Worm (Caenorhabditis elegans) whole organism, young adult: Measurements from ENCODE around the gene nhr-90.

ENCODE experiments used
- B0019.2 ChIP-seq: fragments of 200-800 bp; sonication (Bioruptor generic); conservative IDR thresholded peaks from 2 replicates; pipeline ENCODE4 v1.3.6; 2022; ENCODE audit warnings: missing genetic modification reagents, missing genetic modification characterization, missing compliant biosample characterization
- F23B12.7 ChIP-seq: sonication (generic microtip); optimal IDR thresholded peaks from 2 replicates; lab custom pipeline; 2017; ENCODE audit warnings: missing genetic modification characterization, mild to moderate bottlenecking, missing compliant biosample characterization, antibody characterized with exemption, moderate library complexity; ENCODE audit not compliant: insufficient read depth
- F37B4.10 ChIP-seq: fragments of 200-800 bp; sonication (Bioruptor generic); IDR thresholded peaks from 2 replicates; pipeline ENCODE4 v1.3.6; 2022; ENCODE audit warnings: missing genetic modification characterization, missing compliant biosample characterization
- F57C9.4 ChIP-seq: sonication (generic microtip); optimal IDR thresholded peaks from 2 replicates; lab custom pipeline; 2017; ENCODE audit warnings: mild to moderate bottlenecking, missing genetic modification characterization, missing compliant biosample characterization
- ZK185.1 ChIP-seq: sonication (generic microtip); optimal IDR thresholded peaks from 2 replicates; lab custom pipeline; 2016; ENCODE audit warnings: mild to moderate bottlenecking, missing genetic modification characterization, missing compliant biosample characterization; ENCODE audit not compliant: poor library complexity, severe bottlenecking
- attf-6 ChIP-seq: fragments of 200-800 bp; sonication (Bioruptor generic); IDR thresholded peaks from 2 replicates; pipeline ENCODE4 v1.3.6; 2022; ENCODE audit warnings: missing genetic modification reagents, missing genetic modification characterization, missing compliant biosample characterization
- ccch-3 ChIP-seq: fragments of 200-800 bp; sonication (Bioruptor generic); optimal IDR thresholded peaks from 2 replicates; lab custom pipeline; 2018; ENCODE audit warnings: mild to moderate bottlenecking, missing genetic modification characterization, missing compliant biosample characterization
- cebp-2 ChIP-seq: fragments of 200-800 bp; sonication (Bioruptor generic); IDR thresholded peaks from 2 replicates; pipeline ENCODE4 v1.3.6; 2022; ENCODE audit warnings: missing genetic modification characterization, missing compliant biosample characterization
- ceh-58 ChIP-seq: fragments of 200-800 bp; sonication (Bioruptor generic); IDR thresholded peaks from 2 replicates; pipeline ENCODE4 v1.3.6; 2022; ENCODE audit warnings: missing genetic modification characterization, missing compliant biosample characterization
- ceh-91 ChIP-seq: fragments of 200-800 bp; sonication (Bioruptor generic); IDR thresholded peaks from 2 replicates; pipeline ENCODE4 v1.3.6; 2022; ENCODE audit warnings: missing genetic modification reagents, missing genetic modification characterization, missing compliant biosample characterization
- chd-7 ChIP-seq: sonication (generic microtip); optimal IDR thresholded peaks from 2 replicates; lab custom pipeline; 2016; ENCODE audit warnings: mild to moderate bottlenecking, missing genetic modification characterization, moderate library complexity, missing compliant biosample characterization
- die-1 ChIP-seq: sonication (generic microtip); optimal IDR thresholded peaks from 2 replicates; lab custom pipeline; 2016; ENCODE audit warnings: missing genotype, mild to moderate bottlenecking, missing genetic modification characterization, missing compliant biosample characterization
- dox-1 ChIP-seq: fragments of 200-800 bp; sonication (Bioruptor generic); IDR thresholded peaks from 2 replicates; pipeline ENCODE4 v1.3.6; 2022; ENCODE audit warnings: missing genetic modification reagents, missing genetic modification characterization, missing compliant biosample characterization
- dpff-1 ChIP-seq: sonication (generic microtip); optimal IDR thresholded peaks from 2 replicates; lab custom pipeline; 2017; ENCODE audit warnings: mild to moderate bottlenecking, missing genetic modification characterization, missing compliant biosample characterization
- ets-4 ChIP-seq: fragments of 200-800 bp; sonication (Bioruptor generic); optimal IDR thresholded peaks from 2 replicates; lab custom pipeline; 2018; ENCODE audit warnings: mild to moderate bottlenecking, missing genetic modification characterization, missing compliant biosample characterization
- fkh-3 ChIP-seq: sonication (generic microtip); optimal IDR thresholded peaks from 2 replicates; lab custom pipeline; 2016; ENCODE audit warnings: mild to moderate bottlenecking, missing genetic modification characterization, missing compliant biosample characterization
- him-1 ChIP-seq: sonication (generic microtip); optimal IDR thresholded peaks from 2 replicates; lab custom pipeline; 2016; ENCODE audit warnings: missing genotype, missing genetic modification reagents, missing genetic modification characterization, missing compliant biosample characterization
- hlh-26 ChIP-seq: fragments of 200-800 bp; sonication (Bioruptor generic); conservative IDR thresholded peaks from 2 replicates; pipeline ENCODE4 v1.3.6; 2022; ENCODE audit warnings: missing genetic modification reagents, missing genetic modification characterization, missing compliant biosample characterization
- hmg-1.2 ChIP-seq: fragments of 200-800 bp; sonication (Bioruptor generic); IDR thresholded peaks from 2 replicates; pipeline ENCODE4 v1.3.6; 2022; ENCODE audit warnings: missing genetic modification reagents, missing genetic modification characterization, missing compliant biosample characterization
- lin-35 ChIP-seq, 3 experiments: fragments of 150-350 bp in 2 of 3; sonication (generic microtip) in 1 of 3; optimal IDR thresholded peaks; 2 replicates each; lab custom pipeline; 2014 to 2018; ENCODE audit warnings: missing biosample characterization in 3 of 3, missing genetic modification characterization in 3 of 3, missing genetic modification reagents in 3 of 3
- lir-1 ChIP-seq: fragments of 200-800 bp; sonication (Bioruptor generic); conservative IDR thresholded peaks from 2 replicates; pipeline ENCODE4 v1.3.6; 2022; ENCODE audit warnings: missing genetic modification reagents, missing genetic modification characterization, missing compliant biosample characterization
- lsl-1 ChIP-seq: fragments of 200-800 bp; sonication (Bioruptor generic); optimal IDR thresholded peaks from 2 replicates; lab custom pipeline; 2018; ENCODE audit warnings: mild to moderate bottlenecking, missing genetic modification characterization, moderate library complexity, missing compliant biosample characterization
- madf-10 ChIP-seq: sonication (generic microtip); optimal IDR thresholded peaks from 2 replicates; lab custom pipeline; 2016; ENCODE audit warnings: mild to moderate bottlenecking, missing genetic modification characterization, missing compliant biosample characterization
- madf-8 ChIP-seq: fragments of 200-800 bp; sonication (Bioruptor generic); conservative IDR thresholded peaks from 2 replicates; pipeline ENCODE4 v1.3.6; 2022; ENCODE audit warnings: missing genetic modification reagents, missing genetic modification characterization, missing compliant biosample characterization
- mcd-1 ChIP-seq: fragments of 200-800 bp; sonication (Bioruptor generic); IDR thresholded peaks from 2 replicates; pipeline ENCODE4 v1.3.6; 2022; ENCODE audit warnings: missing genetic modification reagents, missing genetic modification characterization, missing compliant biosample characterization
- mxl-1 ChIP-seq: sonication (generic microtip); optimal IDR thresholded peaks from 2 replicates; lab custom pipeline; 2016; ENCODE audit warnings: missing genetic modification characterization, missing compliant biosample characterization
- nfyb-1 ChIP-seq: fragments of 200-800 bp; sonication (Bioruptor generic); IDR thresholded peaks from 2 replicates; pipeline ENCODE4 v1.3.6; 2022; ENCODE audit warnings: missing genetic modification reagents, missing genetic modification characterization, missing compliant biosample characterization
- nhr-179 ChIP-seq: sonication (generic microtip); optimal IDR thresholded peaks from 2 replicates; lab custom pipeline; 2016; ENCODE audit warnings: mild to moderate bottlenecking, missing genetic modification characterization, missing compliant biosample characterization
- rcor-1 ChIP-seq: fragments of 200-800 bp; sonication (Bioruptor generic); IDR thresholded peaks from 2 replicates; pipeline ENCODE4 v1.3.6; 2022; ENCODE audit warnings: missing genetic modification reagents, missing genetic modification characterization, missing compliant biosample characterization
- rec-8 ChIP-seq, 2 experiments: sonication (generic microtip); optimal IDR thresholded peaks; 2 replicates each; lab custom pipeline; 2016; ENCODE audit warnings: mild to moderate bottlenecking in 2 of 2, missing genetic modification characterization in 2 of 2, missing genetic modification reagents in 2 of 2, missing genotype in 2 of 2, missing biosample characterization in 1 of 2, missing compliant biosample characterization in 1 of 2, moderate library complexity in 1 of 2
- rpc-1 ChIP-seq, 2 experiments: fragments of 150-350 bp in 1 of 2; sonication (generic microtip) in 1 of 2; optimal IDR thresholded peaks; 2 replicates each; lab custom pipeline; 2014 to 2018; ENCODE audit warnings: missing biosample characterization in 1 of 2, missing genetic modification characterization in 1 of 2, missing genetic modification reagents in 1 of 2, missing genotype in 1 of 2
- sdz-38 ChIP-seq: sonication (generic microtip); optimal IDR thresholded peaks from 2 replicates; lab custom pipeline; 2016; ENCODE audit warnings: missing genotype, missing genetic modification characterization, missing compliant biosample characterization
- sptf-2 ChIP-seq: fragments of 200-800 bp; sonication (Bioruptor generic); optimal IDR thresholded peaks from 2 replicates; lab custom pipeline; 2018; ENCODE audit warnings: mild to moderate bottlenecking, missing genetic modification characterization, missing compliant biosample characterization
- ztf-25 ChIP-seq: fragments of 200-800 bp; sonication (Bioruptor generic); IDR thresholded peaks from 2 replicates; pipeline ENCODE4 v1.3.6; 2022; ENCODE audit warnings: missing genetic modification reagents, missing genetic modification characterization, missing compliant biosample characterization
- ztf-26 ChIP-seq: sonication (generic microtip); optimal IDR thresholded peaks from 2 replicates; lab custom pipeline; 2017; ENCODE audit warnings: missing genetic modification characterization, missing compliant biosample characterization

The nhr-90 gene

DNA sequence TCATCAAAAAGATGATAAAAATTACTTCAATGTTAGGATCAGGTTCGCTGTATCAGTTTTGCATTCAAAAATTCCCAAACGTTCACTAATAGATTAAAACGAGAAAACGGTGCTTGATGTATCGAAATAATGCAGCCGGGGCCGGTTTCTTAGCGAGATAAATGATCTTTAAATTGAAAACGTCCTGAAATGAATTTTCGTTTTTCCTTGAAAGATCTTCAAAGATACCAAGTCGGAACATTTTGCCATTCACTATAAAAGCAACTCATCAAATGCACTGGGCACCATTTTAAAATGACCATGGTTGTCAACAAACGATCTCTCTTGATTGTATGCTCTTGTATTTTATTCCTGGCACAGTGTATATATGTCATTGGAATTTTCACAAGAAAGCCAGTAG is 34.2 kb upstream of the nhr-90 start, which contains the start of gene K06H6.5:
TSS of gene K06H6.5 (plus strand) at position 301 of the 400 bp plus-strand sequence.
- no peak for TF ChIP-seq F23B12.7
- TF ChIP-seq rec-8 (tag; optimal IDR thresholded peaks at IDR 0.05; lab: Kevin White, UChicago), result no peak
- TF ChIP-seq hmg-1.2 (GFP tag; lab: Robert Waterston, UW), result no peak
- no peak for TF ChIP-seq him-1 (tag; lab: Kevin White, UChicago)
- TF ChIP-seq F37B4.10 (GFP tag; lab: Robert Waterston, UW), result no peak
- no peak for TF ChIP-seq rpc-1 (optimal IDR thresholded peaks at IDR 0.05; lab: Kevin White, UChicago)
- TF ChIP-seq rpc-1 (tag; optimal IDR thresholded peaks at IDR 0.05; lab: Kevin White, UChicago), result no peak
- no peak for TF ChIP-seq ets-4
- no peak for TF ChIP-seq die-1 (tag; lab: Kevin White, UChicago)
- no peak for TF ChIP-seq ztf-26 (tag; lab: Kevin White, UChicago)
- TF ChIP-seq madf-10 (tag; lab: Kevin White, UChicago), result no peak
- TF ChIP-seq mxl-1 (tag; lab: Kevin White, UChicago), result no peak

DNA sequence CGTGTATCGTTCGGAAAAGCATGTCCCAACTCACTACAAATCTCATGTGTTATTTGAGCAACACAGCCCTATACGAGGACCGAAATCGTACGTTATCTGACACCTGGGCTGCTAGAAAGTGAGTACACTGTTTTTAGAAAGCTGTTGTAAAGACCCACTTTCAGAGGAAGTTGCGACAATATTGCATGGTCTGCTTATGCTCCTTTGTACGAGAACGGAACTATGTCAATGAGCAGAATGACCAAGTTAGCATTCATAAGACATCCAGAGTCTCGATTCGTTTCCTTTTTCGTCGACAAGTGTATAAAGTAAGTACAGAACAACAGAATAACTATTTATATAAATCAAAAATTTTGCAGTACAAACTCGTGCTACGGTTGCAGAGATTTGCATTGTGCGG is 33.4 kb upstream of the nhr-90 start:
- TF ChIP-seq rpc-1 (optimal IDR thresholded peaks at IDR 0.05; lab: Kevin White, UChicago) (no peak), rpc-1 (tag; optimal IDR thresholded peaks at IDR 0.05; lab: Kevin White, UChicago) (no peak), mxl-1 (tag; lab: Kevin White, UChicago) (no peak), nfyb-1 (GFP tag; lab: Robert Waterston, UW) (no peak), attf-6 (GFP tag; lab: Robert Waterston, UW) (no peak), ccch-3 (GFP tag; lab: Kevin White, UChicago) (no peak), lir-1 (GFP tag; lab: Robert Waterston, UW) (no peak), dpff-1 (tag; lab: Kevin White, UChicago) (no peak), mcd-1 (GFP tag; lab: Robert Waterston, UW) (no peak), rcor-1 (GFP tag; lab: Robert Waterston, UW) (no peak), F57C9.4 (tag; lab: Kevin White, UChicago) (no peak), ceh-58 (GFP tag; lab: Robert Waterston, UW) (no peak), lin-35 (GFP tag; optimal IDR thresholded peaks at IDR 0.05; lab: Kevin White, UChicago) (no peak), cebp-2 (GFP tag; lab: Robert Waterston, UW) (no peak), chd-7 (tag; lab: Kevin White, UChicago) (no peak), madf-8 (GFP tag; lab: Robert Waterston, UW) (no peak), sdz-38 (tag; lab: Kevin White, UChicago) (no peak), sptf-2 (GFP tag; lab: Kevin White, UChicago) (no peak), lsl-1 (GFP tag; lab: Kevin White, UChicago) (no peak)

DNA sequence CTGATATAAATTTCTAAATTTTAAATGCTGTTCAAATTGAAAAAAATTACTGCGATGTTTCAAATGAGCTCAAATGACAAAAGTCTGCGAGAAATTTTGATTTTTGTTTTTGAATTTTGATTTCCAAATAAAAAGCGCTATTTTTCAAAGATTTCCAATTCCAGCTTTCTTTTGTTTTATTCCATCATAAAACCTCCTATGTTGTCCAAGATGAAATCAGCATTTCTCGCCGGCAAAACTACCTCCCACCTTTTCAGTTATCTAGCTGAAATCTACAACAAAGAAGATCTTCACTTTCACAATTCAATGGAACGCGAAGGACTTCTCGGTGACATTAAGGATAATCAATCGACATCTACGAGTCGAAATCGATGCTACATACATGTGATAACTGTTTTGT is 31.3 kb upstream of the nhr-90 start, which contains the start of gene K06H6.4:
TSS of gene K06H6.4 (plus strand) at position 301 of the 400 bp plus-strand sequence.
- TF ChIP-seq fkh-3 (tag; lab: Kevin White, UChicago) (no peak), attf-6 (GFP tag; lab: Robert Waterston, UW) (no peak), sptf-2 (GFP tag; lab: Kevin White, UChicago) (no peak), ztf-25 (GFP tag; lab: Robert Waterston, UW) (no peak), B0019.2 (GFP tag; lab: Robert Waterston, UW) (no peak), ceh-91 (no peak), nhr-179 (tag; lab: Kevin White, UChicago) (no peak), F57C9.4 (tag; lab: Kevin White, UChicago) (no peak), dox-1 (GFP tag; lab: Robert Waterston, UW) (no peak), hlh-26 (GFP tag; lab: Robert Waterston, UW) (no peak), ZK185.1 (tag; lab: Kevin White, UChicago) (no peak)
